Fruit fly (Drosophila melanogaster) whole organism, embryonic: ENCODE data around the gene CG42814.

Source experiments
- Antp ChIP-seq: fragments of 200-800 bp; sonication (Bioruptor generic); optimal IDR thresholded peaks from 3 replicates; lab custom pipeline; 2016; ENCODE audit warnings: missing biosample characterization, missing genetic modification characterization
- Atf-2 ChIP-seq: fragments of 200-800 bp; sonication (Bioruptor generic); optimal IDR thresholded peaks from 2 replicates; lab custom pipeline; 2016; ENCODE audit warnings: missing biosample characterization, missing genetic modification characterization
- Bteb2 ChIP-seq: fragments of 200-800 bp; sonication (Bioruptor generic); optimal IDR thresholded peaks from 2 replicates; lab custom pipeline; 2016; ENCODE audit warnings: missing biosample characterization, missing genetic modification characterization
- CG10209 ChIP-seq: fragments of 200-800 bp; sonication (Bioruptor generic); optimal IDR thresholded peaks from 3 replicates; lab custom pipeline; 2017; ENCODE audit warnings: missing biosample characterization, mild to moderate bottlenecking, missing genetic modification characterization, missing genetic modification reagents
- CG10462 ChIP-seq: fragments of 200-800 bp; sonication (Bioruptor generic); optimal IDR thresholded peaks from 2 replicates; lab custom pipeline; 2016; ENCODE audit warnings: missing biosample characterization, missing genetic modification characterization
- CG11247 ChIP-seq: fragments of 200-800 bp; sonication (Bioruptor generic); IDR thresholded peaks from 2 replicates; pipeline ENCODE4 v1.3.6; 2022; ENCODE audit warnings: missing biosample characterization, missing genetic modification characterization
- CG15269 ChIP-seq: fragments of 200-800 bp; sonication (Bioruptor generic); optimal IDR thresholded peaks from 2 replicates; lab custom pipeline; 2018; ENCODE audit warnings: missing biosample characterization, mild to moderate bottlenecking, missing genetic modification characterization, moderate library complexity
- CG2875 ChIP-seq: fragments of 200-800 bp; sonication (Bioruptor generic); optimal IDR thresholded peaks from 2 replicates; lab custom pipeline; 2017; ENCODE audit warnings: missing biosample characterization, mild to moderate bottlenecking, missing genetic modification characterization, missing genetic modification reagents
- CG31365 ChIP-seq: fragments of 200-800 bp; sonication (Bioruptor generic); optimal IDR thresholded peaks from 2 replicates; lab custom pipeline; 2018; ENCODE audit warnings: missing biosample characterization, mild to moderate bottlenecking, missing genetic modification characterization
- CG7745 ChIP-seq: fragments of 200-800 bp; sonication (Bioruptor generic); optimal IDR thresholded peaks from 2 replicates; lab custom pipeline; 2018; ENCODE audit warnings: missing biosample characterization, mild to moderate bottlenecking, missing genetic modification characterization, moderate library complexity
- CG7963 ChIP-seq: fragments of 200-800 bp; sonication (Bioruptor generic); IDR thresholded peaks from 3 replicates; pipeline ENCODE4 v1.3.6; 2022; ENCODE audit warnings: missing biosample characterization, missing genetic modification characterization; ENCODE audit not compliant: partially characterized antibody
- CG8388 ChIP-seq: fragments of 200-800 bp; sonication (Bioruptor generic); optimal IDR thresholded peaks from 2 replicates; lab custom pipeline; 2019; ENCODE audit warnings: missing biosample characterization, mild to moderate bottlenecking, missing genetic modification characterization, moderate library complexity
- CG8765 ChIP-seq: fragments of 200-800 bp; sonication (Bioruptor generic); IDR thresholded peaks from 2 replicates; pipeline ENCODE4 v1.3.6; 2022; ENCODE audit warnings: missing biosample characterization, missing genetic modification characterization
- CG9609 ChIP-seq: fragments of 200-800 bp; sonication (Bioruptor generic); optimal IDR thresholded peaks from 3 replicates; lab custom pipeline; 2016; ENCODE audit warnings: missing biosample characterization, missing genetic modification characterization
- Camta ChIP-seq: fragments of 200-800 bp; sonication (Bioruptor generic); optimal IDR thresholded peaks from 2 replicates; lab custom pipeline; 2016; ENCODE audit warnings: missing biosample characterization, missing genetic modification characterization
- Chrac-16 ChIP-seq: fragments of 200-800 bp; sonication (Bioruptor generic); optimal IDR thresholded peaks from 3 replicates; lab custom pipeline; 2016; ENCODE audit warnings: missing biosample characterization, missing genetic modification characterization
- Dip2 ChIP-seq: fragments of 200-800 bp; sonication (Bioruptor generic); IDR thresholded peaks from 2 replicates; pipeline ENCODE4 v1.3.6; 2022; ENCODE audit warnings: missing biosample characterization, missing genetic modification characterization
- Fer1 ChIP-seq: fragments of 200-800 bp; sonication (Bioruptor generic); optimal IDR thresholded peaks from 2 replicates; lab custom pipeline; 2017; ENCODE audit warnings: missing biosample characterization, mild to moderate bottlenecking, missing genetic modification characterization
- GATAe ChIP-seq: fragments of 200-800 bp; sonication (Bioruptor generic); conservative IDR thresholded peaks from 2 replicates; pipeline ENCODE4 v1.3.6; 2022; ENCODE audit warnings: missing biosample characterization, missing genetic modification characterization
- HLH54F ChIP-seq: fragments of 200-800 bp; sonication (Bioruptor generic); optimal IDR thresholded peaks from 3 replicates; lab custom pipeline; 2016; ENCODE audit warnings: missing biosample characterization, missing genetic modification characterization
- HmgZ ChIP-seq: fragments of 200-800 bp; sonication (Bioruptor generic); optimal IDR thresholded peaks from 2 replicates; lab custom pipeline; 2018; ENCODE audit warnings: missing biosample characterization, mild to moderate bottlenecking, missing genetic modification characterization
- Hr39 ChIP-seq: fragments of >200 bp; optimal IDR thresholded peaks from 2 replicates; lab custom pipeline; 2017
- Kr ChIP-seq: fragments of 200-800 bp; sonication (Bioruptor generic); optimal IDR thresholded peaks from 2 replicates; lab custom pipeline; 2017; ENCODE audit warnings: missing biosample characterization, mild to moderate bottlenecking, missing genetic modification characterization
- Mad ChIP-seq: fragments of 200-800 bp; sonication (Bioruptor generic); optimal IDR thresholded peaks from 2 replicates; lab custom pipeline; 2016; ENCODE audit warnings: missing biosample characterization, missing genetic modification characterization
- Mes4 ChIP-seq: fragments of 200-800 bp; sonication (Bioruptor generic); optimal IDR thresholded peaks from 2 replicates; lab custom pipeline; 2016; ENCODE audit warnings: missing biosample characterization, missing genetic modification characterization
- Sox102F ChIP-seq: fragments of 200-800 bp; sonication (Bioruptor generic); optimal IDR thresholded peaks from 2 replicates; lab custom pipeline; 2018; ENCODE audit warnings: missing biosample characterization, mild to moderate bottlenecking, missing genetic modification characterization, moderate library complexity
- Sry-δ ChIP-seq: fragments of 200-800 bp; sonication (Bioruptor generic); optimal IDR thresholded peaks from 2 replicates; lab custom pipeline; 2016; ENCODE audit warnings: missing biosample characterization, missing genetic modification characterization
- Xrp1 ChIP-seq: fragments of 200-800 bp; sonication (Bioruptor generic); IDR thresholded peaks from 2 replicates; pipeline ENCODE4 v1.3.6; 2022; ENCODE audit warnings: missing biosample characterization, missing genetic modification characterization
- ap ChIP-seq: fragments of 200-800 bp; sonication (Bioruptor generic); IDR thresholded peaks from 2 replicates; pipeline ENCODE4 v1.3.6; 2022; ENCODE audit warnings: missing biosample characterization, missing genetic modification characterization
- ato ChIP-seq: fragments of 200-800 bp; sonication (Bioruptor generic); IDR thresholded peaks from 2 replicates; pipeline ENCODE4 v1.3.6; 2022; ENCODE audit warnings: missing biosample characterization, missing genetic modification characterization; ENCODE audit not compliant: partially characterized antibody
- dpn ChIP-seq, 2 experiments: fragments of 200-800 bp; sonication (Bioruptor generic); optimal IDR thresholded peaks; 3 replicates each; lab custom pipeline; 2016; ENCODE audit warnings: missing biosample characterization in 2 of 2, missing genetic modification characterization in 2 of 2
- emc ChIP-seq: fragments of 200-800 bp; sonication (Bioruptor generic); optimal IDR thresholded peaks from 2 replicates; lab custom pipeline; 2016; ENCODE audit warnings: missing biosample characterization, missing genetic modification characterization
- gt ChIP-seq: fragments of 200-800 bp; sonication (Bioruptor generic); IDR thresholded peaks from 2 replicates; pipeline ENCODE4 v1.3.6; 2022; ENCODE audit warnings: missing biosample characterization, missing genetic modification characterization
- hb ChIP-seq: fragments of 200-800 bp; sonication (Bioruptor generic); IDR thresholded peaks from 3 replicates; pipeline ENCODE4 v1.3.6; 2022; ENCODE audit warnings: missing biosample characterization, missing genetic modification characterization; ENCODE audit not compliant: partially characterized antibody
- mirr ChIP-seq: fragments of 200-800 bp; sonication (Bioruptor generic); optimal IDR thresholded peaks from 3 replicates; lab custom pipeline; 2018; ENCODE audit warnings: missing biosample characterization, mild to moderate bottlenecking, missing genetic modification characterization
- nmo ChIP-seq: fragments of 200-800 bp; sonication (Bioruptor generic); optimal IDR thresholded peaks from 2 replicates; lab custom pipeline; 2018; ENCODE audit warnings: missing biosample characterization, mild to moderate bottlenecking, missing genetic modification characterization, moderate library complexity
- rib ChIP-seq: fragments of 200-800 bp; sonication (Bioruptor generic); IDR thresholded peaks from 2 replicates; pipeline ENCODE4 v1.3.6; 2022; ENCODE audit warnings: missing biosample characterization, missing genetic modification characterization
- sd ChIP-seq: fragments of 200-800 bp; sonication (Bioruptor generic); optimal IDR thresholded peaks from 3 replicates; lab custom pipeline; 2018; ENCODE audit warnings: missing biosample characterization, mild to moderate bottlenecking, missing genetic modification characterization, moderate library complexity
- sim ChIP-seq: fragments of 200-800 bp; sonication (Bioruptor generic); IDR thresholded peaks from 2 replicates; pipeline ENCODE4 v1.3.6; 2022; ENCODE audit warnings: missing biosample characterization, missing genetic modification characterization
- stwl ChIP-seq: fragments of 200-800 bp; sonication (Bioruptor generic); optimal IDR thresholded peaks from 3 replicates; lab custom pipeline; 2018; ENCODE audit warnings: missing biosample characterization, mild to moderate bottlenecking, missing genetic modification characterization, moderate library complexity
- tap ChIP-seq: fragments of 200-800 bp; optimal IDR thresholded peaks from 3 replicates; lab custom pipeline; 2019; ENCODE audit warnings: missing biosample characterization, mild to moderate bottlenecking, missing genetic modification characterization, moderate library complexity
- tio ChIP-seq: fragments of 200-800 bp; sonication (Bioruptor generic); optimal IDR thresholded peaks from 2 replicates; lab custom pipeline; 2017; ENCODE audit warnings: missing biosample characterization, missing genetic modification characterization, inconsistent platforms
- trem ChIP-seq: fragments of 200-800 bp; optimal IDR thresholded peaks from 3 replicates; lab custom pipeline; 2019; ENCODE audit warnings: missing biosample characterization, mild to moderate bottlenecking, missing genetic modification characterization, moderate library complexity
- trh ChIP-seq: fragments of 200-800 bp; sonication (Bioruptor generic); optimal IDR thresholded peaks from 2 replicates; lab custom pipeline; 2016; ENCODE audit warnings: missing biosample characterization, missing genetic modification characterization
- ttk ChIP-seq: fragments of 200-800 bp; sonication (Bioruptor generic); IDR thresholded peaks from 2 replicates; pipeline ENCODE4 v2.1.2; 2022; ENCODE audit warnings: missing biosample characterization, missing genetic modification characterization
- twi ChIP-seq: fragments of 200-800 bp; optimal IDR thresholded peaks from 2 replicates; lab custom pipeline; 2019; ENCODE audit warnings: missing biosample characterization, mild to moderate bottlenecking, missing genetic modification characterization, moderate library complexity
- unc-4 ChIP-seq: fragments of 200-800 bp; sonication (Bioruptor generic); IDR thresholded peaks from 2 replicates; pipeline ENCODE4 v1.3.6; 2022; ENCODE audit warnings: missing biosample characterization, missing genetic modification characterization; ENCODE audit not compliant: partially characterized antibody
- vfl ChIP-seq: fragments of 200-800 bp; sonication (Bioruptor generic); optimal IDR thresholded peaks from 2 replicates; lab custom pipeline; 2016; ENCODE audit warnings: missing biosample characterization, missing genetic modification characterization
- zen2 ChIP-seq: fragments of 200-800 bp; sonication (Bioruptor generic); IDR thresholded peaks from 3 replicates; pipeline ENCODE4 v1.3.6; 2022; ENCODE audit warnings: missing biosample characterization, missing genetic modification characterization; ENCODE audit not compliant: partially characterized antibody
- zfh1 ChIP-seq: fragments of 200-800 bp; sonication (Bioruptor generic); IDR thresholded peaks from 3 replicates; pipeline ENCODE4 v1.3.6; 2022; ENCODE audit warnings: missing biosample characterization, missing genetic modification characterization

CG42814 gene

DNA sequence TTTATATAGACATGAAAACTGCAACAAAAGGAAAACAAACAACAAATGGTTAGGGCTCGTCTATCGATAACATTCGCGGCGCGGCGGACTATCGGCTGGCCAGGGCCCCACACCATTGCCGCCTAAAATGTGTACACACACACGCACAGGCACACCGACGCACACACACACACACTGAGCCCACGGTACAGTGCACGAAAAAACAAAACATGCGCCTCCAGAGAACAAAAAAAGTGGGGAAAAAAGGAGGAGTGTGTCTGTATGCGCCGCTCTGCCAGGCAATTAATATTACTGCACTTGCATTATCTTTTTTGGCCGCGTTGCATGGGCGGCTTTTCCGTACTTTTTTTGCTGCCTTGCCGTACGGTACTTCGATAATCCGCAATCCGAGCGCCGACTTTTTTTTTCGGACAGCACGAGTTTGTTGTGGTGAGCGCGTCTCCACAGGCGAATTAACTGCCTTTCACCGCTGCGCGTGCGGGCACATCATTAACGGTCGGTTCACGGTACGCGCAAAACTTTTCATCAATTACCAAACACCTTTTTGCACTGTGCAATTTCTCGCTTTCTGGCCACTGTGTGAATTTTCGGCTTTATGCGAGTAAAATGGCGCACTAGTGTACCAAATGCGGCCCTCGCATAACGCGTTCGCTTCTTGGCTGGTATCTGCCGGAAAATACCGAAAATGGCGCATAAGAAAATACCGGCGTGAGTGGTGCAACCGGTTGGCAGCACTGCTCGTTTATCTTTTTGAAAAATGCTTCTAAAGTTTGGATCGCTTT is 34.4 kb upstream of the CG42814 start, which contains the start of gene woc (continued):
- no peak for TF ChIP-seq Hr39 (lab: Kevin White, UChicago)
- TF ChIP-seq Sox102F (GFP tag; lab: Kevin White, UChicago) = no peak
- TF ChIP-seq ttk (GFP tag; lab: Robert Waterston, UW) = peak; percentile 13
- peak; percentile 52 for TF ChIP-seq vfl (GFP tag; lab: Kevin White, UChicago)
- TF ChIP-seq CG8765 (GFP tag; lab: Robert Waterston, UW) = 0 out of 2 replicates have a peak, but pooled peaks have one; percentile 6
- peak; percentile 82 for TF ChIP-seq CG7963 (GFP tag; lab: Robert Waterston, UW)
- peak; percentile 54 for TF ChIP-seq Sry-δ (GFP tag; lab: Kevin White, UChicago)
- TF ChIP-seq gt (GFP tag; lab: Robert Waterston, UW) = no peak
- peak; percentile 34 for TF ChIP-seq Atf-2
- TF ChIP-seq zen2 (GFP tag; lab: Robert Waterston, UW) = peak; percentile 95
- peak; percentile 43 for TF ChIP-seq CG9609
- TF ChIP-seq CG11247 (GFP tag; lab: Robert Waterston, UW) = 0 out of 2 replicates have a peak, but pooled peaks have one; percentile 9
- peak; percentile 70 for TF ChIP-seq Antp (GFP tag; lab: Kevin White, UChicago)
- no peak for TF ChIP-seq Mad (GFP tag; lab: Kevin White, UChicago)
- TF ChIP-seq rib (GFP tag; lab: Robert Waterston, UW) = no peak; the same call in 1 of the 2 replicates
- peak; percentile 90 for TF ChIP-seq stwl (tag; lab: Kevin White, UChicago)
- peak; percentile 36 for TF ChIP-seq Camta
- no peak for TF ChIP-seq sim (GFP tag; lab: Robert Waterston, UW)
- TF ChIP-seq CG7745 (tag; lab: Kevin White, UChicago) = no peak
- TF ChIP-seq CG2875 (GFP tag; lab: Kevin White, UChicago) = no peak
- no peak for TF ChIP-seq tap (tag; lab: Kevin White, UChicago)
- peak; percentile 48 for TF ChIP-seq nmo (GFP tag; lab: Kevin White, UChicago)
- no peak for TF ChIP-seq GATAe (GFP tag; lab: Robert Waterston, UW)
- no peak for TF ChIP-seq sd
- peak; percentile 6 for TF ChIP-seq CG10462
- no peak for TF ChIP-seq Xrp1 (GFP tag; lab: Robert Waterston, UW)
- peak; percentile 51; the same call in 2 of the 3 replicates for TF ChIP-seq zfh1 (GFP tag; lab: Robert Waterston, UW)
- TF ChIP-seq hb (GFP tag; lab: Robert Waterston, UW) = peak; percentile 82
- TF ChIP-seq emc (GFP tag; lab: Kevin White, UChicago) = no peak
- TF ChIP-seq Dip2 = no peak
- TF ChIP-seq CG10209 = peak; percentile 35
- TF ChIP-seq dpn (GFP tag; optimal IDR thresholded peaks at IDR 0.05; lab: Kevin White, UChicago) = peak; percentile 41 to 54
- TF ChIP-seq mirr (GFP tag; lab: Kevin White, UChicago) = no peak
- TF ChIP-seq HmgZ = peak; percentile 49
- TF ChIP-seq trh = peak; percentile 17
- TF ChIP-seq CG15269 (tag; lab: Kevin White, UChicago) = no peak
- peak; percentile 99 for TF ChIP-seq CG8388
- TF ChIP-seq tio = no peak
- peak; percentile 81 for TF ChIP-seq unc-4 (GFP tag; lab: Robert Waterston, UW)
- TF ChIP-seq Fer1 (GFP tag; lab: Kevin White, UChicago) = no peak
- TF ChIP-seq ato (GFP tag; lab: Robert Waterston, UW) = peak; percentile 90
- TF ChIP-seq CG31365 (tag; lab: Kevin White, UChicago) = no peak
- TF ChIP-seq Chrac-16 (GFP tag; lab: Kevin White, UChicago) = peak; percentile 9
- peak; percentile 49 for TF ChIP-seq Bteb2
- no peak for TF ChIP-seq Kr (GFP tag; lab: Kevin White, UChicago)
- TF ChIP-seq ap (GFP tag; lab: Robert Waterston, UW) = 0 out of 2 replicates have a peak, but pooled peaks have one; percentile 42
- no peak for TF ChIP-seq twi (tag; lab: Kevin White, UChicago)
- TF ChIP-seq HLH54F (GFP tag; lab: Kevin White, UChicago) = peak; percentile 78
- TF ChIP-seq Mes4 (GFP tag; lab: Kevin White, UChicago) = no peak
- peak; percentile 99 for TF ChIP-seq trem (tag; lab: Kevin White, UChicago)
